Fruit fly (Drosophila melanogaster) whole organism, pupa: ENCODE data around the gene CG31542.

Experiments used
- CG10348 ChIP-seq: fragments of 200-800 bp; sonication (Bioruptor generic); IDR thresholded peaks from 2 replicates; pipeline ENCODE4 v1.3.6; 2022; ENCODE audit warnings: missing biosample characterization, missing genetic modification characterization
- CG12605 ChIP-seq: fragments of 200-800 bp; sonication (Bioruptor generic); IDR thresholded peaks from 2 replicates; pipeline ENCODE4 v1.3.6; 2022; ENCODE audit warnings: missing biosample characterization, missing genetic modification characterization
- CG13204 ChIP-seq: fragments of 200-800 bp; sonication (Bioruptor generic); optimal IDR thresholded peaks from 2 replicates; lab custom pipeline; 2018; ENCODE audit warnings: missing biosample characterization, mild to moderate bottlenecking, missing genetic modification characterization, moderate library complexity
- CG14655 ChIP-seq: fragments of 200-800 bp; sonication (Bioruptor generic); optimal IDR thresholded peaks from 3 replicates; lab custom pipeline; 2017; ENCODE audit warnings: mild to moderate bottlenecking, missing biosample characterization, missing genetic modification reagents, missing genetic modification characterization
- CG15710 ChIP-seq: fragments of 200-800 bp; sonication (Bioruptor generic); optimal IDR thresholded peaks from 2 replicates; lab custom pipeline; 2018; ENCODE audit warnings: missing biosample characterization, mild to moderate bottlenecking, missing genetic modification characterization, moderate library complexity
- CG17806 ChIP-seq: fragments of 200-800 bp; sonication (Bioruptor generic); optimal IDR thresholded peaks from 2 replicates; lab custom pipeline; 2018; ENCODE audit warnings: missing biosample characterization, mild to moderate bottlenecking, missing genetic modification characterization, moderate library complexity
- CG32121 ChIP-seq: fragments of 200-800 bp; sonication (Bioruptor generic); IDR thresholded peaks from 2 replicates; pipeline ENCODE4 v1.3.6; 2022; ENCODE audit warnings: missing biosample characterization, missing genetic modification characterization
- CG34367 ChIP-seq: fragments of 200-800 bp; sonication (Bioruptor generic); optimal IDR thresholded peaks from 2 replicates; lab custom pipeline; 2018; ENCODE audit warnings: missing biosample characterization, mild to moderate bottlenecking, missing genetic modification characterization
- CG4496 ChIP-seq: fragments of 200-800 bp; sonication (Bioruptor generic); IDR thresholded peaks from 3 replicates; pipeline ENCODE4 v1.3.6; 2022; ENCODE audit warnings: missing biosample characterization, missing genetic modification characterization
- CG8159 ChIP-seq: fragments of 200-800 bp; sonication (Bioruptor generic); optimal IDR thresholded peaks from 3 replicates; lab custom pipeline; 2018; ENCODE audit warnings: missing biosample characterization, mild to moderate bottlenecking, missing genetic modification characterization, moderate library complexity
- CG8301 ChIP-seq: fragments of 200-800 bp; sonication (Bioruptor generic); optimal IDR thresholded peaks from 2 replicates; lab custom pipeline; 2018; ENCODE audit warnings: missing biosample characterization, mild to moderate bottlenecking, missing genetic modification characterization
- CG9948 ChIP-seq: fragments of 200-800 bp; sonication (Bioruptor generic); optimal IDR thresholded peaks from 2 replicates; lab custom pipeline; 2018; ENCODE audit warnings: missing biosample characterization, mild to moderate bottlenecking, missing genetic modification characterization, moderate library complexity
- D1 ChIP-seq: fragments of 200-800 bp; sonication (Bioruptor generic); optimal IDR thresholded peaks from 2 replicates; lab custom pipeline; 2018; ENCODE audit warnings: missing biosample characterization, mild to moderate bottlenecking, missing genetic modification characterization, moderate library complexity
- EcR ChIP-seq: fragments of 200-800 bp; sonication (Bioruptor generic); optimal IDR thresholded peaks from 3 replicates; lab custom pipeline; 2019; ENCODE audit warnings: missing biosample characterization, missing genetic modification characterization, mild to moderate bottlenecking, moderate library complexity, missing genetic modification reagents
- Ets98B ChIP-seq: fragments of 200-800 bp; sonication (Bioruptor generic); IDR thresholded peaks from 2 replicates; pipeline ENCODE4 v1.3.6; 2022; ENCODE audit warnings: missing biosample characterization, missing genetic modification characterization
- Pif1B ChIP-seq: fragments of 200-800 bp; sonication (Bioruptor generic); optimal IDR thresholded peaks from 3 replicates; lab custom pipeline; 2016; ENCODE audit warnings: missing biosample characterization, missing genetic modification characterization
- Snoo ChIP-seq: fragments of 200-800 bp; sonication (Bioruptor generic); optimal IDR thresholded peaks from 3 replicates; lab custom pipeline; 2017; ENCODE audit warnings: missing biosample characterization, mild to moderate bottlenecking, missing genetic modification characterization, inconsistent platforms
- fd96Ca ChIP-seq: fragments of 200-800 bp; sonication (Bioruptor generic); IDR thresholded peaks from 3 replicates; pipeline ENCODE4 v1.3.6; 2022; ENCODE audit warnings: missing biosample characterization, missing genetic modification characterization
- gl ChIP-seq: fragments of 200-800 bp; sonication (Bioruptor generic); optimal IDR thresholded peaks from 2 replicates; lab custom pipeline; 2018; ENCODE audit warnings: missing biosample characterization, mild to moderate bottlenecking, missing genetic modification characterization
- rn ChIP-seq: fragments of 200-800 bp; sonication (Bioruptor generic); IDR thresholded peaks from 2 replicates; pipeline ENCODE4 v1.3.6; 2022; ENCODE audit warnings: missing biosample characterization, missing genetic modification characterization

Gene CG31542

dm6 chr3R:5392033-5392432 is 22.7 kb downstream of the CG31542 start:
- TF ChIP-seq CG32121 (GFP tag; lab: Robert Waterston, UW) (no peak), CG34367 (no peak), CG13204 (GFP tag; lab: Kevin White, UChicago) (no peak), CG4496 (no peak), CG14655 (peak; percentile 37), CG8301 (peak; percentile 15)

DNA sequence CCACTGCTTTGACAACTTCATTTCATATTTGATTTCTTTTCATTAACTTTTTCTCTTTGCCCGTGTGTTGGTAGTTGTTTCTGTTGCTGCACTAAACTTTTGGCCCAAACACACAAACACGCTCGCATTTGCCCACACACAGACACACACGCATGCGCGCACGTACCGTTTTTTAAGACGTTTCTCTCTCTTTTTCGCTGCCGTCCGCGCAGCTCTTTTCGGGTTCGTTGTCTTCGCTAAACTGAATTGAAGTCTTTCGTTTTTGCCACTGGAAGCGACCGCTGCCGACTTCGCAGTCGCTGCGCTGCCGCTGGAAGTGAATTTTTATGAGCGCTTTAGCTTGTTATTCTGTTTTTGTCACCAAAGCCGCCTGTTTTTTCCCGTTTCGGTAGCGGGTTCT is 23.3 kb downstream of the CG31542 start, which contains the start of gene kkv:
Gene kkv (minus strand): TSS at position 246 of the 400 bp plus-strand sequence.
- TF ChIP-seq CG8159 (tag; lab: Kevin White, UChicago), result no peak
- no peak for TF ChIP-seq gl
- peak; percentile 58 for TF ChIP-seq EcR (GFP tag; lab: Kevin White, UChicago)
- TF ChIP-seq CG8301, result no peak
- TF ChIP-seq CG13204 (GFP tag; lab: Kevin White, UChicago), result no peak
- no peak for TF ChIP-seq Snoo (tag; lab: Kevin White, UChicago)
- TF ChIP-seq Ets98B (GFP tag; lab: Robert Waterston, UW), result peak; percentile 42; the same call in 1 of the 2 replicates

- TF ChIP-seq CG8159 (tag; lab: Kevin White, UChicago) (no peak), EcR (GFP tag; lab: Kevin White, UChicago) (no peak), CG10348 (no peak), CG17806 (no peak), CG4496 (0 out of 3 replicates have a peak, but pooled peaks have one; percentile 17), CG34367 (no peak), CG32121 (GFP tag; lab: Robert Waterston, UW) (no peak), CG12605 (GFP tag; lab: Robert Waterston, UW) (no peak), Ets98B (GFP tag; lab: Robert Waterston, UW) (no peak)
Observed at dm6 chr3R:5393742-5394391, 24.5 kb downstream of the CG31542 start, which contains the start of gene CG1172. CG1172 (plus strand) TSS chr3R:5393922.

DNA sequence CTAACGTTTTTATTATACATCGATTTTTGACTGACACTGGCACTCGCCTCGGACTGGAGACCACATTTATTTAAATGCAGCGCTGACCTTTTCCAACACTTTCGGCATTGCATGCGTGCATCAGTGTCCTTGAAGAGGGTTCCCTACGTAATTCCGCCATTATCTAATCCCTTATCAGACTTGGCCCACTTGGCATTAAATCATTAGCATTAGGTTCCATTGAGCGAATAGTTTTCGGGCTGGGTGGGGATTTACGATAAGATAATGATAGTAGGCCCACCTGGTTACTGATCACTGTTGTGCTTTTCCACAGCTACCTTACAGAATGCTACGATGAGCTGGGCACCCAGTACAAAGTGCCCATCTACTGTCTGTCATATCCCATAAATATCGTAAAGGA is 25.9 kb downstream of the CG31542 start:
- TF ChIP-seq CG15710 (tag; lab: Kevin White, UChicago) (no peak), CG17806 (no peak), Ets98B (GFP tag; lab: Robert Waterston, UW) (no peak), CG8159 (tag; lab: Kevin White, UChicago) (no peak), CG8301 (no peak), CG9948 (tag; lab: Kevin White, UChicago) (no peak), Snoo (tag; lab: Kevin White, UChicago) (no peak), CG10348 (no peak), CG32121 (GFP tag; lab: Robert Waterston, UW) (no peak), gl (no peak), fd96Ca (GFP tag; lab: Robert Waterston, UW) (no peak), CG14655 (no peak), CG34367 (no peak), Pif1B (GFP tag; lab: Kevin White, UChicago) (no peak), EcR (GFP tag; lab: Kevin White, UChicago) (no peak)

- TF ChIP-seq CG10348 (no peak), CG12605 (GFP tag; lab: Robert Waterston, UW) (no peak), D1 (tag; lab: Kevin White, UChicago) (no peak), fd96Ca (GFP tag; lab: Robert Waterston, UW) (no peak), Pif1B (GFP tag; lab: Kevin White, UChicago) (no peak)
Observed at dm6 chr3R:5399096-5399495, 29.8 kb downstream of the CG31542 start, which contains the start of gene Or83a. Or83a (minus strand) TSS chr3R:5399196.

DNA sequence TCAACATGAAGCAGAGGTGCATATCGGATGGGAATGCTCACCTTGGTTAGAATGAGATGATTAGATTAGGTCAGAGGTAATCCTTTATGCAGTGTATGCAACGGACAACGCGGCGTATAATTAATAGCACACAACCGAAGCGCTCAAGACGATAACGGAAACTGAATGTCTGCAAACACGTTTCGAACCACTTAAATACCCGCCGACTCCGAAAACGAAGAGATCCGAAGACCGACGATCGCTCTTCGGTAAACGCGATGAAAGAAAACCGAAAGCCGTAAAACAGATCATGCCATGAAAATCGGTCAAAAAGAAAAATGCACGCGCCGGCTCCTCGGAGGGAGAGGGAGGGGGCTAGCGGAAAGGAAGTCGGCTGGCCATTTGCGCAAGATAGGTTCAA is 34.6 kb downstream of the CG31542 start, which contains the start of gene CG2663:
Gene CG2663 (minus strand): TSS at position 173 of the 400 bp plus-strand sequence.
- TF ChIP-seq CG8301, result no peak
- TF ChIP-seq CG12605 (GFP tag; lab: Robert Waterston, UW), result 0 out of 2 replicates have a peak, but pooled peaks have one; percentile 18
- TF ChIP-seq CG14655, result no peak
- TF ChIP-seq CG15710 (tag; lab: Kevin White, UChicago), result no peak
- TF ChIP-seq CG32121 (GFP tag; lab: Robert Waterston, UW), result peak; percentile 17; the same call in 1 of the 2 replicates
- TF ChIP-seq CG10348, result no peak
- TF ChIP-seq CG4496, result peak; percentile 54; the same call in 1 of the 3 replicates
- TF ChIP-seq CG34367, result no peak
- TF ChIP-seq Pif1B (GFP tag; lab: Kevin White, UChicago), result no peak
- no peak for TF ChIP-seq rn (GFP tag; lab: Robert Waterston, UW)
- no peak for TF ChIP-seq D1 (tag; lab: Kevin White, UChicago)

DNA sequence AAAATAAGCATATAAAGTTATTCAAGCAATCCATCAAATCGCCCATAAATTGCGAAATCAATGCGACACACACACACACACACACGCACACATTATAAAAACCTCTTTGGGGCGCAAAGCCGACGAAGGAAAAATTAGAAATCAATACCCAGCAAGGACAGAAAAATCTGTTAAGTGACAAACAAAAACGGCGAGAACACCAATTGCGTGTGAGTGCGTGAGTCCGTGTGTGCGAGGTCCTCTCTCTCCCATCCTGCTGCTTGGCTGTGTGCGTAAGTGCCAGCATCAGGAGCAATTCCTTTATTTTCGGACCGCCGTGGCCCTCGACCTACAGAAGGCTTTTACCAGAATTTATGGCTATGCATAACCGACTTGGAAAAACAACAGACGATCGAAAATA is 43.0 kb downstream of the CG31542 start, which contains the start of gene Orco:
Gene Orco (minus strand): TSS at position 101 of the 400 bp plus-strand sequence.
- TF ChIP-seq CG17806, result no peak
- no peak for TF ChIP-seq CG14655
- no peak for TF ChIP-seq CG8301
- TF ChIP-seq gl, result no peak
